Worm (Caenorhabditis elegans) whole organism, L1 larva: Measurements from ENCODE around the gene F48E3.9.

ENCODE experiments used
- aha-1 ChIP-seq: fragments of 150-350 bp; optimal IDR thresholded peaks from 2 replicates; lab custom pipeline; 2014; ENCODE audit warnings: missing biosample characterization, missing genetic modification characterization
- alr-1 ChIP-seq: fragments of 200-800 bp; sonication (Bioruptor generic); optimal IDR thresholded peaks from 2 replicates; lab custom pipeline; 2018; ENCODE audit warnings: borderline replicate concordance, mild to moderate bottlenecking, missing genetic modification characterization, missing compliant biosample characterization
- aly-2 ChIP-seq: fragments of 150-350 bp; optimal IDR thresholded peaks from 2 replicates; lab custom pipeline; 2014; ENCODE audit warnings: missing biosample characterization, missing genetic modification characterization
- blmp-1 ChIP-seq: fragments of 150-350 bp; optimal IDR thresholded peaks from 2 replicates; lab custom pipeline; 2014; ENCODE audit warnings: missing biosample characterization, missing genetic modification characterization
- ceh-90 ChIP-seq: sonication (generic microtip); optimal IDR thresholded peaks from 2 replicates; lab custom pipeline; 2016; ENCODE audit warnings: missing genetic modification characterization, missing compliant biosample characterization
- dpl-1 ChIP-seq, 3 experiments: fragments of 150-350 bp in 2 of 3; sonication (generic microtip) in 1 of 3; optimal IDR thresholded peaks; 2 replicates each; lab custom pipeline; 2014 to 2017; ENCODE audit warnings: missing biosample characterization in 3 of 3, missing genetic modification characterization in 3 of 3, missing genetic modification reagents in 3 of 3
- elt-3 ChIP-seq, 6 experiments: fragments of 150-350 bp in 1 of 6; sonication (generic microtip); optimal IDR thresholded peaks; 2 replicates each; lab custom pipeline; 2017 to 2018; ENCODE audit warnings: missing biosample characterization in 6 of 6, missing genetic modification characterization in 6 of 6, inconsistent platforms in 1 of 6
- fos-1 ChIP-seq: fragments of 150-350 bp; optimal IDR thresholded peaks from 2 replicates; lab custom pipeline; 2014; ENCODE audit warnings: missing biosample characterization, missing genetic modification characterization
- isw-1 ChIP-seq: fragments of 200-800 bp; sonication (Bioruptor generic); IDR thresholded peaks from 2 replicates; pipeline ENCODE4 v1.3.6; 2022; ENCODE audit warnings: missing genetic modification characterization, missing compliant biosample characterization
- lin-13 ChIP-seq: fragments of 150-350 bp; optimal IDR thresholded peaks from 2 replicates; lab custom pipeline; 2014; ENCODE audit warnings: missing biosample characterization, missing genetic modification reagents, missing genetic modification characterization
- lsy-2 ChIP-seq, 2 experiments: fragments of 150-350 bp; optimal IDR thresholded peaks; 2 replicates each; lab custom pipeline; 2014; ENCODE audit warnings: missing biosample characterization in 2 of 2, missing genetic modification characterization in 2 of 2
- nhr-237 ChIP-seq: fragments of 150-350 bp; optimal IDR thresholded peaks from 2 replicates; lab custom pipeline; 2014; ENCODE audit warnings: missing biosample characterization, missing genetic modification characterization
- swsn-7 ChIP-seq: sonication (generic microtip); optimal IDR thresholded peaks from 2 replicates; lab custom pipeline; 2016; ENCODE audit warnings: missing genetic modification characterization, missing compliant biosample characterization
- unc-62 ChIP-seq: fragments of 150-350 bp; optimal IDR thresholded peaks from 2 replicates; lab custom pipeline; 2014; ENCODE audit warnings: missing biosample characterization, missing genetic modification reagents, missing genetic modification characterization

ce11 chrX:7433269-7433668 lies 47.6 kb upstream of the F48E3.9 start, which contains the start of gene clc-5:
- TF ChIP-seq elt-3 (tag; optimal IDR thresholded peaks at IDR 0.05; lab: Kevin White, UChicago): no peak
- TF ChIP-seq ceh-90: no peak
- TF ChIP-seq dpl-1 (GFP tag; optimal IDR thresholded peaks at IDR 0.05; lab: Kevin White, UChicago): no peak
- no peak for TF ChIP-seq isw-1 (GFP tag; lab: Robert Waterston, UW)
- no peak for TF ChIP-seq unc-62 (GFP tag; lab: Kevin White, UChicago)
- TF ChIP-seq blmp-1 (tag; lab: Kevin White, UChicago): no peak
- no peak for TF ChIP-seq fos-1 (tag; lab: Kevin White, UChicago)
- TF ChIP-seq aha-1: no peak
- TF ChIP-seq swsn-7 (tag; lab: Kevin White, UChicago): no peak
- no peak for TF ChIP-seq lsy-2 (tag; optimal IDR thresholded peaks at IDR 0.05; lab: Kevin White, UChicago)
- TF ChIP-seq alr-1 (tag; lab: Kevin White, UChicago): no peak
- TF ChIP-seq lin-13 (GFP tag; lab: Kevin White, UChicago): no peak
- TF ChIP-seq nhr-237 (tag; lab: Kevin White, UChicago): no peak
- no peak for TF ChIP-seq aly-2 (tag; lab: Kevin White, UChicago)
